Worm (Caenorhabditis elegans) whole organism, L1 larva: ENCODE results near the gene C05B5.11.

Experiments
- C04F5.9 ChIP-seq: sonication (generic microtip); optimal IDR thresholded peaks from 2 replicates; lab custom pipeline; 2016; ENCODE audit warnings: missing genetic modification characterization, missing compliant biosample characterization
- F16B12.6 ChIP-seq: fragments of 150-350 bp; optimal IDR thresholded peaks from 2 replicates; lab custom pipeline; 2014; ENCODE audit warnings: missing biosample characterization, missing genetic modification characterization
- Y116A8C.19 ChIP-seq: sonication (generic microtip); optimal IDR thresholded peaks from 2 replicates; lab custom pipeline; 2016; ENCODE audit warnings: missing compliant biosample characterization, missing genetic modification characterization, borderline replicate concordance
- alr-1 ChIP-seq: fragments of 200-800 bp; sonication (Bioruptor generic); optimal IDR thresholded peaks from 2 replicates; lab custom pipeline; 2018; ENCODE audit warnings: borderline replicate concordance, mild to moderate bottlenecking, missing genetic modification characterization, missing compliant biosample characterization
- blmp-1 ChIP-seq: fragments of 150-350 bp; optimal IDR thresholded peaks from 2 replicates; lab custom pipeline; 2014; ENCODE audit warnings: missing biosample characterization, missing genetic modification characterization
- ceh-63 ChIP-seq: fragments of 200-800 bp; sonication (Bioruptor generic); optimal IDR thresholded peaks from 2 replicates; lab custom pipeline; 2018; ENCODE audit warnings: mild to moderate bottlenecking, missing genetic modification characterization, missing compliant biosample characterization
- ceh-8 ChIP-seq: fragments of 200-800 bp; sonication (Bioruptor generic); optimal IDR thresholded peaks from 2 replicates; lab custom pipeline; 2018; ENCODE audit warnings: mild to moderate bottlenecking, missing genetic modification characterization, moderate library complexity, missing compliant biosample characterization
- ceh-82 ChIP-seq, 3 experiments: fragments of 150-350 bp in 1 of 3; sonication (generic microtip) in 2 of 3; optimal IDR thresholded peaks; 2 replicates each; lab custom pipeline; 2014 to 2017; ENCODE audit warnings: missing biosample characterization in 3 of 3, missing genetic modification characterization in 3 of 3
- ceh-88 ChIP-seq: fragments of 200-800 bp; sonication (Bioruptor generic); IDR thresholded peaks from 2 replicates; pipeline ENCODE4 v1.3.6; 2022; ENCODE audit warnings: missing genetic modification characterization, missing compliant biosample characterization
- ces-1 ChIP-seq: fragments of 150-350 bp; optimal IDR thresholded peaks from 2 replicates; lab custom pipeline; 2014; ENCODE audit warnings: missing biosample characterization, missing genetic modification reagents, missing genetic modification characterization
- dsc-1 ChIP-seq: sonication (generic microtip); optimal IDR thresholded peaks from 2 replicates; lab custom pipeline; 2016; ENCODE audit warnings: mild to moderate bottlenecking, missing genetic modification characterization, missing compliant biosample characterization
- fkh-10 ChIP-seq: sonication (generic microtip); optimal IDR thresholded peaks from 2 replicates; lab custom pipeline; 2017; ENCODE audit warnings: missing biosample characterization, missing genetic modification reagents, missing genetic modification characterization
- fkh-4 ChIP-seq: sonication (generic microtip); optimal IDR thresholded peaks from 2 replicates; lab custom pipeline; 2016; ENCODE audit warnings: missing compliant biosample characterization, missing genetic modification characterization, borderline replicate concordance
- fkh-8 ChIP-seq: sonication (generic microtip); optimal IDR thresholded peaks from 2 replicates; lab custom pipeline; 2016; ENCODE audit warnings: mild to moderate bottlenecking, missing genetic modification characterization, missing compliant biosample characterization
- grh-1 ChIP-seq: fragments of 200-800 bp; sonication (Bioruptor generic); IDR thresholded peaks from 2 replicates; pipeline ENCODE4 v1.3.6; 2022; ENCODE audit warnings: missing genetic modification reagents, missing genetic modification characterization, missing compliant biosample characterization
- lin-15B ChIP-seq: fragments of 150-350 bp; sonication (generic microtip); optimal IDR thresholded peaks from 3 replicates; lab custom pipeline; 2014; ENCODE audit warnings: missing biosample characterization, missing genetic modification characterization
- lin-35 ChIP-seq, 2 experiments: fragments of 150-350 bp; optimal IDR thresholded peaks; 2 replicates each; lab custom pipeline; 2014; ENCODE audit warnings: missing biosample characterization in 2 of 2, missing genetic modification characterization in 2 of 2, missing genetic modification reagents in 2 of 2
- lin-39 ChIP-seq: fragments of 150-350 bp; optimal IDR thresholded peaks from 2 replicates; lab custom pipeline; 2014; ENCODE audit warnings: missing biosample characterization, missing genetic modification reagents, missing genetic modification characterization
- mab-9 ChIP-seq: fragments of 200-800 bp; sonication (Bioruptor generic); IDR thresholded peaks from 2 replicates; pipeline ENCODE4 v1.3.6; 2022; ENCODE audit warnings: missing genetic modification reagents, missing genetic modification characterization, missing compliant biosample characterization
- mdl-1 ChIP-seq, 2 experiments: fragments of 150-350 bp; optimal IDR thresholded peaks; 2 replicates each; lab custom pipeline; 2014 to 2017; ENCODE audit warnings: missing biosample characterization in 2 of 2, missing genetic modification characterization in 2 of 2, inconsistent platforms in 1 of 2
- mep-1 ChIP-seq: fragments of 150-350 bp; optimal IDR thresholded peaks from 2 replicates; lab custom pipeline; 2014; ENCODE audit warnings: missing biosample characterization, missing genetic modification characterization
- nhr-11 ChIP-seq: fragments of 150-350 bp; optimal IDR thresholded peaks from 2 replicates; lab custom pipeline; 2014; ENCODE audit warnings: missing biosample characterization, missing genetic modification characterization
- nhr-12 ChIP-seq: sonication (generic microtip); optimal IDR thresholded peaks from 2 replicates; lab custom pipeline; 2017; ENCODE audit warnings: missing biosample characterization, missing genetic modification characterization
- nhr-20 ChIP-seq: sonication (generic microtip); optimal IDR thresholded peaks from 2 replicates; lab custom pipeline; 2016; ENCODE audit warnings: mild to moderate bottlenecking, missing genetic modification characterization, missing compliant biosample characterization
- nhr-28 ChIP-seq: fragments of 150-350 bp; optimal IDR thresholded peaks from 2 replicates; lab custom pipeline; 2014; ENCODE audit warnings: missing biosample characterization, missing genetic modification characterization
- nhr-47 ChIP-seq: sonication (generic microtip); optimal IDR thresholded peaks from 2 replicates; lab custom pipeline; 2016; ENCODE audit warnings: mild to moderate bottlenecking, missing genetic modification characterization, moderate library complexity, missing compliant biosample characterization
- nhr-71 ChIP-seq: sonication (generic microtip); optimal IDR thresholded peaks from 2 replicates; lab custom pipeline; 2016; ENCODE audit warnings: mild to moderate bottlenecking, missing genetic modification characterization, moderate library complexity, missing compliant biosample characterization
- nhr-76 ChIP-seq: sonication (generic microtip); optimal IDR thresholded peaks from 2 replicates; lab custom pipeline; 2017; ENCODE audit warnings: missing biosample characterization, missing genetic modification characterization
- pax-3 ChIP-seq: fragments of 200-800 bp; sonication (Bioruptor generic); optimal IDR thresholded peaks from 2 replicates; lab custom pipeline; 2018; ENCODE audit warnings: mild to moderate bottlenecking, missing genetic modification characterization, moderate library complexity, missing compliant biosample characterization
- rnt-1 ChIP-seq: sonication (generic microtip); optimal IDR thresholded peaks from 2 replicates; lab custom pipeline; 2016; ENCODE audit warnings: mild to moderate bottlenecking, missing genetic modification characterization, moderate library complexity, missing compliant biosample characterization
- skn-1 ChIP-seq: fragments of 150-350 bp; optimal IDR thresholded peaks from 2 replicates; lab custom pipeline; 2014; ENCODE audit warnings: missing biosample characterization, missing genetic modification characterization
- snpc-4 ChIP-seq: fragments of 150-350 bp; optimal IDR thresholded peaks from 2 replicates; lab custom pipeline; 2014; ENCODE audit warnings: missing biosample characterization, missing genetic modification characterization
- sox-4 ChIP-seq: sonication (generic microtip); optimal IDR thresholded peaks from 2 replicates; lab custom pipeline; 2016; ENCODE audit warnings: missing genetic modification characterization, missing compliant biosample characterization
- swsn-7 ChIP-seq: sonication (generic microtip); optimal IDR thresholded peaks from 2 replicates; lab custom pipeline; 2016; ENCODE audit warnings: missing genetic modification characterization, missing compliant biosample characterization
- tbx-2 ChIP-seq: sonication (generic microtip); optimal IDR thresholded peaks from 2 replicates; lab custom pipeline; 2016; ENCODE audit warnings: missing genetic modification characterization, missing compliant biosample characterization
- tlp-1 ChIP-seq: fragments of 150-350 bp; optimal IDR thresholded peaks from 2 replicates; lab custom pipeline; 2014; ENCODE audit warnings: missing biosample characterization, missing genetic modification characterization
- unc-130 ChIP-seq: fragments of 150-350 bp; optimal IDR thresholded peaks from 2 replicates; lab custom pipeline; 2017; ENCODE audit warnings: missing biosample characterization, missing genetic modification characterization, inconsistent platforms
- unc-98 ChIP-seq: fragments of 200-800 bp; sonication (Bioruptor generic); IDR thresholded peaks from 2 replicates; pipeline ENCODE4 v1.3.6; 2022; ENCODE audit warnings: missing genetic modification characterization, missing compliant biosample characterization
- xbp-1 ChIP-seq: sonication (generic microtip); optimal IDR thresholded peaks from 2 replicates; lab custom pipeline; 2016; ENCODE audit warnings: missing genetic modification characterization, missing compliant biosample characterization
- zag-1 ChIP-seq: fragments of 150-350 bp; optimal IDR thresholded peaks from 2 replicates; lab custom pipeline; 2014; ENCODE audit warnings: missing biosample characterization, missing genetic modification characterization
- ztf-4 ChIP-seq: fragments of 150-350 bp; optimal IDR thresholded peaks from 2 replicates; lab custom pipeline; 2014; ENCODE audit warnings: missing biosample characterization, missing genetic modification characterization

The C05B5.11 gene

ce11 chrIII:10027947-10028346 lies 23.6 kb downstream of the C05B5.11 start, which contains the start of gene ins-23:
ins-23 (plus strand) TSS chrIII:10028247.
- TF ChIP-seq unc-130 (tag; lab: Kevin White, UChicago): no peak
- no peak for TF ChIP-seq tlp-1 (tag; lab: Kevin White, UChicago)
- no peak for TF ChIP-seq mdl-1 (tag; optimal IDR thresholded peaks at IDR 0.05; lab: Kevin White, UChicago)
- TF ChIP-seq blmp-1 (tag; lab: Kevin White, UChicago): no peak
- TF ChIP-seq nhr-12: no peak
- no peak for TF ChIP-seq nhr-28
- no peak for TF ChIP-seq tbx-2
- no peak for TF ChIP-seq lin-39 (tag; lab: Kevin White, UChicago)
- no peak for TF ChIP-seq fkh-4 (tag; lab: Kevin White, UChicago)
- no peak for TF ChIP-seq mab-9
- TF ChIP-seq F16B12.6 (tag; lab: Kevin White, UChicago): no peak
- TF ChIP-seq Y116A8C.19 (tag; lab: Kevin White, UChicago): no peak
- no peak for TF ChIP-seq unc-98 (GFP tag; lab: Robert Waterston, UW)
- no peak for TF ChIP-seq lin-15B (tag; lab: Kevin White, UChicago)
- TF ChIP-seq ceh-63 (GFP tag; lab: Kevin White, UChicago): no peak
- no peak for TF ChIP-seq dsc-1
- no peak for TF ChIP-seq C04F5.9
- TF ChIP-seq rnt-1: no peak
- TF ChIP-seq grh-1 (GFP tag; lab: Robert Waterston, UW): no peak
- TF ChIP-seq lin-35 (GFP tag; optimal IDR thresholded peaks at IDR 0.05; lab: Kevin White, UChicago): no peak

ce11 chrIII:10030549-10030948 lies 26.2 kb downstream of the C05B5.11 start, which contains the start of gene M04D8.4:
M04D8.4 (minus strand) TSS chrIII:10030649.
- TF ChIP-seq nhr-20 (tag; lab: Kevin White, UChicago) (no peak), ceh-8 (peak; percentile 60)

ce11 chrIII:10033213-10033612 lies 28.9 kb downstream of the C05B5.11 start, which contains the start of gene M04D8.5:
M04D8.5 (minus strand) TSS chrIII:10033313.
- TF ChIP-seq ceh-88 (GFP tag; lab: Robert Waterston, UW) (no peak), F16B12.6 (tag; lab: Kevin White, UChicago) (no peak), sox-4 (no peak)

ce11 chrIII:10033881-10034280 lies 29.6 kb downstream of the C05B5.11 start, which contains the start of gene M04D8.8:
M04D8.8 (plus strand) TSS chrIII:10034181.
- no peak for TF ChIP-seq lin-39 (tag; lab: Kevin White, UChicago)
- no peak for TF ChIP-seq swsn-7 (tag; lab: Kevin White, UChicago)
- no peak for TF ChIP-seq skn-1 (tag; lab: Kevin White, UChicago)
- no peak for TF ChIP-seq alr-1 (tag; lab: Kevin White, UChicago)
- no peak for TF ChIP-seq sox-4
- no peak for TF ChIP-seq rnt-1
- no peak for TF ChIP-seq ces-1 (GFP tag; lab: Kevin White, UChicago)
- TF ChIP-seq, all 84 proteins: peak for 0

ce11 chrIII:10035783-10036182 lies 31.5 kb downstream of the C05B5.11 start, which contains the start of gene xbx-3:
xbx-3 (plus strand) TSS chrIII:10035945.
- TF ChIP-seq fkh-8 (tag; lab: Kevin White, UChicago): peak; percentile 98
- TF ChIP-seq nhr-71: peak; percentile 84
- peak; percentile 29 for TF ChIP-seq dsc-1
- peak; percentile 44 for TF ChIP-seq swsn-7 (tag; lab: Kevin White, UChicago)
- TF ChIP-seq sox-4: peak; percentile 84
- TF ChIP-seq nhr-47: peak; percentile 79
- TF ChIP-seq ztf-4 (tag; lab: Kevin White, UChicago): peak; percentile 34
- no peak for TF ChIP-seq lin-35 (GFP tag; optimal IDR thresholded peaks at IDR 0.05; lab: Kevin White, UChicago)
- TF ChIP-seq nhr-76 (tag; lab: Kevin White, UChicago): no peak
- TF ChIP-seq pax-3 (tag; lab: Kevin White, UChicago): peak; percentile 29
- peak; percentile 17 for TF ChIP-seq fkh-10 (GFP tag; lab: Kevin White, UChicago)
- no peak for TF ChIP-seq unc-98 (GFP tag; lab: Robert Waterston, UW)
- TF ChIP-seq nhr-11 (tag; lab: Kevin White, UChicago): peak; percentile 66
- TF ChIP-seq ceh-82 (tag; optimal IDR thresholded peaks at IDR 0.05; lab: Kevin White, UChicago): no peak
- TF ChIP-seq snpc-4: no peak
- peak; percentile 13 for TF ChIP-seq nhr-20 (tag; lab: Kevin White, UChicago)
- TF ChIP-seq xbp-1: peak; percentile 27
- TF ChIP-seq mep-1 (tag; lab: Kevin White, UChicago): peak; percentile 20
- no peak for TF ChIP-seq zag-1
